Worm (Caenorhabditis elegans) whole organism, L1 larva: ENCODE data around the gene F58F9.8.

Source experiments
- aly-2 ChIP-seq: fragments of 150-350 bp; optimal IDR thresholded peaks from 2 replicates; lab custom pipeline; 2014; ENCODE audit warnings: missing biosample characterization, missing genetic modification characterization
- fkh-10 ChIP-seq: sonication (generic microtip); optimal IDR thresholded peaks from 2 replicates; lab custom pipeline; 2017; ENCODE audit warnings: missing biosample characterization, missing genetic modification reagents, missing genetic modification characterization
- snpc-4 ChIP-seq: fragments of 150-350 bp; optimal IDR thresholded peaks from 2 replicates; lab custom pipeline; 2014; ENCODE audit warnings: missing biosample characterization, missing genetic modification characterization
- swsn-7 ChIP-seq: sonication (generic microtip); optimal IDR thresholded peaks from 2 replicates; lab custom pipeline; 2016; ENCODE audit warnings: missing genetic modification characterization, missing compliant biosample characterization
- unc-130 ChIP-seq: fragments of 150-350 bp; optimal IDR thresholded peaks from 2 replicates; lab custom pipeline; 2017; ENCODE audit warnings: missing biosample characterization, missing genetic modification characterization, inconsistent platforms
- unc-62 ChIP-seq: fragments of 150-350 bp; optimal IDR thresholded peaks from 2 replicates; lab custom pipeline; 2014; ENCODE audit warnings: missing biosample characterization, missing genetic modification reagents, missing genetic modification characterization
- zag-1 ChIP-seq: fragments of 150-350 bp; optimal IDR thresholded peaks from 2 replicates; lab custom pipeline; 2014; ENCODE audit warnings: missing biosample characterization, missing genetic modification characterization

DNA sequence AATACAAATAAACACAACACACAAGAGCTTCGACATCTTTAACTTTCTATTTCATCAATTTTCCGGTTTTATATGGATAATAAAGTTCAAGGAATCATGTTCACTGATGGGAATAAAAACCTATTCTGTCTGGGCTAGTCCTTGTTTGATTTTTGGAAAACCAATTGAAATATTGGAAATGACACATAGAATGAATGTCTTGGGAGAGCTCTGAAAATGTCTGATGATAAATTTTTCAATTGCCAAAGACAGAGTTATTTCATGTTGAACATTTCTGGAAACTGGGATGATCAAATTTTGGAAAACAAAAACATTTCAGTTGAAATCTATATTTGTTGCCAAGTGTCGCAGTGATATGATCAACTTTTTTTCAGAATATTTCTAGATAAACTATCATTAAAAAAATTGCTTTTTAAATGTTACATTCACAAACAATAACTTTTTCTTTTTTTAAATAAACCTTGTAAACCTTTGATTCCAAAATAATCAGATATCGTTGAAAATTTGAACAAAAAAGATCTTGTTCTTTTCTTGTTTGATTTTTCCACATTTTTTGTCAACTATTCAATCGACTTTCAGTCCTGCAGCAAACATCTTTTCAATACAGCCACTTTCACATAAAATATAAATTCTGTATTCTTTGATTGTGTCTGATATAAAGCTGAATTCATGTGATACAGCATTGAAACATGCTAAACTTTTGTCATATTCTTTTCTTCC, at the start of gene F58F9.8, which contains the start of gene F58F9.6:
- TF ChIP-seq aly-2 (tag; lab: Kevin White, UChicago) (no peak), fkh-10 (GFP tag; lab: Kevin White, UChicago) (no peak), zag-1 (no peak), unc-130 (tag; lab: Kevin White, UChicago) (no peak), snpc-4 (no peak), unc-62 (GFP tag; lab: Kevin White, UChicago) (no peak), swsn-7 (tag; lab: Kevin White, UChicago) (no peak)
